Worm (Caenorhabditis elegans): ENCODE measurements around the gene prx-13.

Gene prx-13

DNA sequence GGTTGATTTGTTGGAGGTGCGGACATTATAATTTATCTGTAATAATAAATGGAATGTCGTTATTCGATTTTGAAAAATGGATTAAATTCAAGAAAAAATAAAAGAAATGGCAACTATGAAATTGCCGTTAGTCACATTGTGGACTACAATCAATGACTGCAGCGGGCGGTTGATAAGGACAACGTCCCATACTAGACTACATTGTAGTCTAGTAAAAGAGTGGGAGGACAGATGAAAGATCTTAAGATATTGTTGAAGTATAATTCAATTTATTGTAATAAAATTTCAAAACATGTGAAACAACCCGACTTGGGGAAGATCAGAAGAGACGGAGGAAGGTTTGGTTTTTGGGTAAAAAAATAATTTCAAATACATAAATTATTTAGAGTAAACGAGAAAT, at the start of gene prx-13, which contains the start of gene ada-2:
Gene prx-13 (minus strand): TSS at position 38 of the 400 bp plus-strand sequence.
Gene ada-2 (plus strand): TSS at position 282 of the 400 bp plus-strand sequence.
- TF ChIP-seq nhr-25 (tag; optimal IDR thresholded peaks at IDR 0.05) (peak; percentile 38), nhr-67 (tag; optimal IDR thresholded peaks at IDR 0.05) (no peak), fkh-10 (GFP tag; optimal IDR thresholded peaks at IDR 0.05) (no peak), ztf-4 (tag; optimal IDR thresholded peaks at IDR 0.05) (no peak), mml-1 (tag; optimal IDR thresholded peaks at IDR 0.05) (no peak), elt-3 (tag; optimal IDR thresholded peaks at IDR 0.05) (no peak), snpc-4 (tag; optimal IDR thresholded peaks at IDR 0.05) (no peak), nhr-23 (tag; optimal IDR thresholded peaks at IDR 0.05) (no peak), pha-4 (tag; optimal IDR thresholded peaks at IDR 0.05) (no peak), sea-2 (GFP tag; optimal IDR thresholded peaks at IDR 0.05) (no peak), unc-62 (GFP tag; optimal IDR thresholded peaks at IDR 0.05) (no peak), ama-1 (optimal IDR thresholded peaks at IDR 0.05) (no peak), eor-1 (tag; optimal IDR thresholded peaks at IDR 0.05) (no peak), R02D3.7 (tag; optimal IDR thresholded peaks at IDR 0.05) (no peak), ceh-16 (tag; optimal IDR thresholded peaks at IDR 0.05) (no peak), pqm-1 (tag; optimal IDR thresholded peaks at IDR 0.05) (peak; percentile 60), zag-1 (tag; optimal IDR thresholded peaks at IDR 0.05) (no peak), nhr-11 (tag; optimal IDR thresholded peaks at IDR 0.05) (no peak), daf-12 (tag; optimal IDR thresholded peaks at IDR 0.05) (no peak), elt-2 (tag; optimal IDR thresholded peaks at IDR 0.05) (peak; percentile 69), ztf-11 (tag; optimal IDR thresholded peaks at IDR 0.05) (no peak), nhr-12 (tag; optimal IDR thresholded peaks at IDR 0.05) (no peak), hmg-11 (tag; optimal IDR thresholded peaks at IDR 0.05) (no peak), mdl-1 (tag; optimal IDR thresholded peaks at IDR 0.05) (no peak)

DNA sequence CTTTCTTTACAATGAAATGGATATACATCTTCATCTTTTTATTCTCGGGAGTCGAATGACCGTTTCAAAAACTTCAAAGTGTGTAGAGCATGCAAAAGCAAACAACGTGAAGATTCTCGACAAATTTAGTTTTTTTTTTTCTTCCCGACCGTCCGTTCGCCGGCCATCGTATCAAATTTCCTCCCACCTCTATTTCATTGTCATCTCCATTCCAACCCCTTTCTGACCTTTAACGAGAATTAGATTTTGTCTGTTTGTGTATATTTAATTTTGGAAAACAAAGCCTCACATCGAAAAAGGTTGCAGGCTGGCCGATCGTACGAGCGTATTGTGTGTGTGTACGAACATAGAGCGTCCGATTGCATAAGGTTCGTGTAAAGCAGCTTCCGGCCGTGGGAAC, 47.2 kb upstream of the prx-13 start, which contains the start of gene C30G12.1:
Gene C30G12.1 (plus strand): TSS at position 301 of the 400 bp plus-strand sequence.
- TF ChIP-seq unc-39 (tag; optimal IDR thresholded peaks at IDR 0.05) = no peak
- TF ChIP-seq snpc-4 (tag; optimal IDR thresholded peaks at IDR 0.05) = no peak
- no peak for TF ChIP-seq nhr-28 (tag; optimal IDR thresholded peaks at IDR 0.05)
- no peak for TF ChIP-seq nhr-76 (tag; optimal IDR thresholded peaks at IDR 0.05)
- no peak for TF ChIP-seq aly-2 (tag; optimal IDR thresholded peaks at IDR 0.05)
- TF ChIP-seq fkh-10 (GFP tag; optimal IDR thresholded peaks at IDR 0.05) = no peak
- TF ChIP-seq mdl-1 (tag; optimal IDR thresholded peaks at IDR 0.05) = no peak
- TF ChIP-seq ZK546.5 (tag; optimal IDR thresholded peaks at IDR 0.05) = no peak
- TF ChIP-seq lsy-12 (tag; optimal IDR thresholded peaks at IDR 0.05) = no peak
- no peak for TF ChIP-seq skn-1 (tag; optimal IDR thresholded peaks at IDR 0.05)
- TF ChIP-seq fkh-2 (tag; optimal IDR thresholded peaks at IDR 0.05) = no peak
- no peak for TF ChIP-seq ceh-16 (tag; optimal IDR thresholded peaks at IDR 0.05)
- no peak for TF ChIP-seq mml-1 (tag; optimal IDR thresholded peaks at IDR 0.05)
- TF ChIP-seq R02D3.7 (tag; optimal IDR thresholded peaks at IDR 0.05) = no peak
- no peak for TF ChIP-seq hmg-11 (tag; optimal IDR thresholded peaks at IDR 0.05)
- TF ChIP-seq daf-12 (tag; optimal IDR thresholded peaks at IDR 0.05) = no peak
- TF ChIP-seq nhr-23 (tag; optimal IDR thresholded peaks at IDR 0.05) = no peak
- TF ChIP-seq egl-27 (tag; optimal IDR thresholded peaks at IDR 0.05) = no peak
- no peak for TF ChIP-seq zag-1 (tag; optimal IDR thresholded peaks at IDR 0.05)

DNA sequence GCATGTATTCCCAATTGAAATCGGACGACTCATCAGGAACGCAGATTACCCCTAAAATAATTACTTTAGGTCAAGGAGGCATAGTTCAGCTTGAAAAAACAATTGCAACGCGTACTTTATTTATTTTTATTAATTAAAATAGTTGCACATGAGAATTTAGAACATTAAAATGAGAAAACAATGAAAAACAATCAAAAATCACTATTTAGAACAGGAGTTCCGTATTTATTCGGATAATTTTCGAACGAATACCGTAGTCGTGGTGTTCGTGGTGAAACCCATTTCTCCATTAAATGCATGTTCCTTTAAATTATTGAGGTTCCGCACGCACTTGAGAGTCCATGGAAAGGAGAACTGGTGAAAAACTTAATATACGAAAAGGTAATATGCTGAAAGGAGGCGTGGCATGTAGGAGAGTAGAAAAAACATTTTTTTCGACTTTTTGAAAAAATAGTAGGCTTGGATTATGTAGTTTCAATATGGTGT, 46.4 kb upstream of the prx-13 start, which contains the start of gene puf-8:
Gene puf-8 (minus strand): TSS at position 51 of the 486 bp plus-strand sequence.
- TF ChIP-seq daf-12 (tag; optimal IDR thresholded peaks at IDR 0.05) (no peak), egl-27 (tag; optimal IDR thresholded peaks at IDR 0.05) (no peak), lin-15B (tag; optimal IDR thresholded peaks at IDR 0.05) (no peak), lin-39 (tag; optimal IDR thresholded peaks at IDR 0.05) (no peak), ceh-16 (tag; optimal IDR thresholded peaks at IDR 0.05) (no peak), nhr-43 (tag; optimal IDR thresholded peaks at IDR 0.05; ENCODE audit: poor library complexity, severe bottlenecking) (no peak), aly-2 (tag; optimal IDR thresholded peaks at IDR 0.05) (no peak)

DNA sequence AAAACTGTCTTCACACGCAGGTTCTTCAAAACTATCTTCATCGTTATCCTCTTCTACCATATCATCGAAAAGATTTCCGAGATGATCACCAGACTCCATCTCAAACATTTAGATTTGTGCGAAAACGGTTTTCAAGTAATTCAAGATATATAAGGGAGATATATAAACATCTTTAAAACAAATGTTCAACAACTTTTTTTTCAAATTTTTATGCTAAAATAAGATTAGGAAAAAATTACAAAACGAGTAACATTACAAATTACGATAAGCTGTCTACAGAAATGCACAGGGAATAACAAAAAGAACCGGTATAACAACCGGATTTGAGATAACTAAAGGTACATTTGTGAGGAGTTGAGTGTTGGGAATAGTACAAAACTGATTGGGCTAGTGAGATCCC, 44.1 kb upstream of the prx-13 start, which contains the start of gene C30G12.6:
Gene C30G12.6 (minus strand): TSS at position 101 of the 400 bp plus-strand sequence.
- TF ChIP-seq nhr-76 (tag; optimal IDR thresholded peaks at IDR 0.05) (no peak), ceh-16 (tag; optimal IDR thresholded peaks at IDR 0.05) (no peak), lin-39 (tag; optimal IDR thresholded peaks at IDR 0.05) (no peak), elt-2 (tag; optimal IDR thresholded peaks at IDR 0.05) (no peak), daf-12 (tag; optimal IDR thresholded peaks at IDR 0.05) (no peak), nhr-23 (tag; optimal IDR thresholded peaks at IDR 0.05) (no peak), nhr-12 (tag; optimal IDR thresholded peaks at IDR 0.05) (no peak), nhr-67 (tag; optimal IDR thresholded peaks at IDR 0.05) (no peak), ceh-82 (tag; optimal IDR thresholded peaks at IDR 0.05) (no peak), R02D3.7 (tag; optimal IDR thresholded peaks at IDR 0.05) (no peak), ceh-28 (tag; optimal IDR thresholded peaks at IDR 0.05) (no peak), nhr-77 (tag; optimal IDR thresholded peaks at IDR 0.05) (no peak), mdl-1 (tag; optimal IDR thresholded peaks at IDR 0.05) (no peak)

Data from whole organism, L3 larva.